Worm (Caenorhabditis elegans) whole organism, L3 larva: ENCODE data around the gene F38E1.6.

ENCODE experiments used
- R02D3.7 ChIP-seq: fragments of 150-350 bp; optimal IDR thresholded peaks from 2 replicates; lab custom pipeline; 2014; ENCODE audit warnings: missing biosample characterization, missing genetic modification characterization
- ZK546.5 ChIP-seq: sonication (generic microtip); optimal IDR thresholded peaks from 2 replicates; lab custom pipeline; 2017; ENCODE audit warnings: missing biosample characterization, missing genetic modification characterization
- aly-2 ChIP-seq: fragments of 150-350 bp; optimal IDR thresholded peaks from 2 replicates; lab custom pipeline; 2014; ENCODE audit warnings: missing biosample characterization, missing genetic modification characterization
- ama-1 ChIP-seq: fragments of 150-350 bp; optimal IDR thresholded peaks from 2 replicates; lab custom pipeline; 2018
- ceh-16 ChIP-seq: sonication (generic microtip); optimal IDR thresholded peaks from 2 replicates; lab custom pipeline; 2017; ENCODE audit warnings: missing biosample characterization, missing genetic modification characterization
- ceh-28 ChIP-seq: fragments of 150-350 bp; optimal IDR thresholded peaks from 2 replicates; lab custom pipeline; 2014; ENCODE audit warnings: missing biosample characterization, missing genetic modification reagents, missing genetic modification characterization
- egl-27 ChIP-seq: sonication (generic microtip); optimal IDR thresholded peaks from 4 replicates; lab custom pipeline; 2017; ENCODE audit warnings: missing biosample characterization, missing genetic modification reagents, missing genetic modification characterization
- egl-5 ChIP-seq: fragments of 150-350 bp; optimal IDR thresholded peaks from 2 replicates; lab custom pipeline; 2017; ENCODE audit warnings: missing biosample characterization, missing genetic modification reagents, missing genetic modification characterization, inconsistent platforms
- elt-1 ChIP-seq: fragments of 150-350 bp; optimal IDR thresholded peaks from 2 replicates; lab custom pipeline; 2014; ENCODE audit warnings: missing biosample characterization, missing genetic modification characterization
- elt-2 ChIP-seq: sonication (generic microtip); optimal IDR thresholded peaks from 2 replicates; lab custom pipeline; 2016; ENCODE audit warnings: missing genetic modification reagents, mild to moderate bottlenecking, missing genetic modification characterization, missing compliant biosample characterization
- elt-3 ChIP-seq, 3 experiments: fragments of 150-350 bp in 1 of 3; sonication (generic microtip) in 2 of 3; optimal IDR thresholded peaks; 2 replicates in 2 of 3; 4 replicates in 1 of 3; lab custom pipeline; 2014 to 2017; ENCODE audit warnings: missing biosample characterization in 3 of 3, missing genetic modification characterization in 3 of 3
- eor-1 ChIP-seq, 2 experiments: fragments of 150-350 bp; optimal IDR thresholded peaks; 2 replicates each; lab custom pipeline; 2014 to 2018; ENCODE audit warnings: missing biosample characterization in 2 of 2, missing genetic modification characterization in 2 of 2
- fkh-10 ChIP-seq: sonication (generic microtip); optimal IDR thresholded peaks from 2 replicates; lab custom pipeline; 2017; ENCODE audit warnings: missing biosample characterization, missing genetic modification reagents, missing genetic modification characterization
- fkh-2 ChIP-seq: fragments of 150-350 bp; optimal IDR thresholded peaks from 2 replicates; lab custom pipeline; 2014; ENCODE audit warnings: missing biosample characterization, missing genetic modification reagents, missing genetic modification characterization
- fos-1 ChIP-seq: fragments of 150-350 bp; optimal IDR thresholded peaks from 2 replicates; lab custom pipeline; 2014; ENCODE audit warnings: missing biosample characterization, missing genetic modification characterization
- hmg-11 ChIP-seq: sonication (generic microtip); optimal IDR thresholded peaks from 2 replicates; lab custom pipeline; 2016; ENCODE audit warnings: missing genetic modification characterization, missing compliant biosample characterization
- lin-15B ChIP-seq: fragments of 150-350 bp; optimal IDR thresholded peaks from 2 replicates; lab custom pipeline; 2014; ENCODE audit warnings: missing biosample characterization, missing genetic modification characterization
- lsy-12 ChIP-seq: sonication (generic microtip); optimal IDR thresholded peaks from 2 replicates; lab custom pipeline; 2016; ENCODE audit warnings: mild to moderate bottlenecking, missing genetic modification characterization, missing compliant biosample characterization
- nfya-1 ChIP-seq: sonication (generic microtip); optimal IDR thresholded peaks from 2 replicates; lab custom pipeline; 2017; ENCODE audit warnings: missing genetic modification characterization, mild to moderate bottlenecking, missing compliant biosample characterization, antibody characterized with exemption, moderate library complexity; ENCODE audit not compliant: insufficient read depth
- nhr-11 ChIP-seq: fragments of 150-350 bp; optimal IDR thresholded peaks from 2 replicates; lab custom pipeline; 2014; ENCODE audit warnings: missing biosample characterization, missing genetic modification characterization
- nhr-12 ChIP-seq: fragments of 150-350 bp; optimal IDR thresholded peaks from 2 replicates; lab custom pipeline; 2014; ENCODE audit warnings: missing biosample characterization, missing genetic modification characterization
- nhr-23 ChIP-seq: fragments of 150-350 bp; optimal IDR thresholded peaks from 2 replicates; lab custom pipeline; 2014; ENCODE audit warnings: missing biosample characterization, missing genetic modification reagents, missing genetic modification characterization
- nhr-237 ChIP-seq: fragments of 150-350 bp; optimal IDR thresholded peaks from 2 replicates; lab custom pipeline; 2014; ENCODE audit warnings: missing biosample characterization, missing genetic modification characterization
- nhr-25 ChIP-seq: sonication (generic microtip); optimal IDR thresholded peaks from 2 replicates; lab custom pipeline; 2017; ENCODE audit warnings: missing biosample characterization, missing genetic modification characterization
- nhr-28 ChIP-seq: fragments of 150-350 bp; optimal IDR thresholded peaks from 2 replicates; lab custom pipeline; 2014; ENCODE audit warnings: missing biosample characterization, missing genetic modification characterization
- nhr-67 ChIP-seq: fragments of 150-350 bp; optimal IDR thresholded peaks from 2 replicates; lab custom pipeline; 2014; ENCODE audit warnings: missing biosample characterization, missing genetic modification characterization
- nhr-76 ChIP-seq: fragments of 150-350 bp; sonication (generic microtip); optimal IDR thresholded peaks from 5 replicates; lab custom pipeline; 2014; ENCODE audit warnings: missing biosample characterization, missing genetic modification characterization
- pha-4 ChIP-seq: fragments of 150-350 bp; optimal IDR thresholded peaks from 2 replicates; lab custom pipeline; 2014; ENCODE audit warnings: missing biosample characterization, missing genetic modification reagents, missing genetic modification characterization
- pqm-1 ChIP-seq: fragments of 150-350 bp; optimal IDR thresholded peaks from 2 replicates; lab custom pipeline; 2017; ENCODE audit warnings: missing biosample characterization, missing genetic modification characterization, inconsistent platforms
- sea-2 ChIP-seq: fragments of 150-350 bp; sonication (generic microtip); optimal IDR thresholded peaks from 4 replicates; lab custom pipeline; 2014; ENCODE audit warnings: missing biosample characterization, missing genetic modification reagents, missing genetic modification characterization
- skn-1 ChIP-seq: fragments of 150-350 bp; optimal IDR thresholded peaks from 2 replicates; lab custom pipeline; 2014; ENCODE audit warnings: missing biosample characterization, missing genetic modification characterization
- snpc-4 ChIP-seq: fragments of 150-350 bp; optimal IDR thresholded peaks from 2 replicates; lab custom pipeline; 2014; ENCODE audit warnings: missing biosample characterization, missing genetic modification characterization
- tbx-2 ChIP-seq: sonication (generic microtip); optimal IDR thresholded peaks from 2 replicates; lab custom pipeline; 2016; ENCODE audit warnings: mild to moderate bottlenecking, missing genetic modification characterization, missing compliant biosample characterization
- unc-62 ChIP-seq: fragments of 150-350 bp; sonication (generic microtip); optimal IDR thresholded peaks from 4 replicates; lab custom pipeline; 2014; ENCODE audit warnings: missing biosample characterization, missing genetic modification reagents, missing genetic modification characterization
- ztf-11 ChIP-seq: fragments of 150-350 bp; optimal IDR thresholded peaks from 2 replicates; lab custom pipeline; 2014; ENCODE audit warnings: missing biosample characterization, missing genetic modification characterization

F38E1.6 gene

ce11 chrV:8403916-8404315, 44.0 kb downstream of the F38E1.6 start:
- TF ChIP-seq nhr-25 (no peak), pqm-1 (peak; percentile 40), elt-2 (peak; percentile 76), elt-3 (tag; optimal IDR thresholded peaks at IDR 0.05; lab: Kevin White, UChicago) (no peak)

ce11 chrV:8404339-8404738, 44.4 kb downstream of the F38E1.6 start:
- TF ChIP-seq elt-3 (tag; optimal IDR thresholded peaks at IDR 0.05; lab: Kevin White, UChicago): peak in 1 of 3 experiments; percentile 55
- TF ChIP-seq nhr-28 (tag; lab: Kevin White, UChicago): no peak
- no peak for TF ChIP-seq skn-1 (tag; lab: Kevin White, UChicago)
- TF ChIP-seq nhr-25: peak; percentile 6

- no peak for TF ChIP-seq pqm-1
- TF ChIP-seq tbx-2: no peak
- no peak for TF ChIP-seq nhr-12
- no peak for TF ChIP-seq nhr-76 (tag; lab: Kevin White, UChicago)
- TF ChIP-seq fos-1 (tag; lab: Kevin White, UChicago): no peak
- peak; percentile 67 for TF ChIP-seq nhr-25
Measured at ce11 chrV:8406155-8406554, 46.3 kb downstream of the F38E1.6 start.

ce11 chrV:8406911-8407310, 47.0 kb downstream of the F38E1.6 start:
- TF ChIP-seq fkh-2 (tag; lab: Kevin White, UChicago): no peak
- TF ChIP-seq pqm-1: peak; percentile 41
- TF ChIP-seq aly-2: no peak
- no peak for TF ChIP-seq nhr-237 (tag; lab: Kevin White, UChicago)
- TF ChIP-seq pha-4 (tag; lab: Kevin White, UChicago): peak; percentile 64
- no peak for TF ChIP-seq nhr-67 (tag; lab: Kevin White, UChicago)
- TF ChIP-seq elt-1: no peak
- TF ChIP-seq unc-62 (GFP tag; lab: Kevin White, UChicago): no peak
- TF ChIP-seq nfya-1 (tag; lab: Kevin White, UChicago): no peak
- TF ChIP-seq nhr-23 (tag; lab: Kevin White, UChicago): no peak
- no peak for TF ChIP-seq tbx-2
- TF ChIP-seq lin-15B: no peak
- TF ChIP-seq elt-3 (tag; optimal IDR thresholded peaks at IDR 0.05; lab: Kevin White, UChicago): no peak
- TF ChIP-seq nhr-25: peak; percentile 38
- no peak for TF ChIP-seq ZK546.5 (tag; lab: Kevin White, UChicago)
- no peak for TF ChIP-seq hmg-11 (tag; lab: Kevin White, UChicago)
- no peak for TF ChIP-seq eor-1 (tag; optimal IDR thresholded peaks at IDR 0.05; lab: Kevin White, UChicago)
- TF ChIP-seq ztf-11 (tag; lab: Kevin White, UChicago): no peak
- no peak for TF ChIP-seq lsy-12 (tag; lab: Kevin White, UChicago)
- TF ChIP-seq skn-1 (tag; lab: Kevin White, UChicago): no peak
- TF ChIP-seq nhr-28 (tag; lab: Kevin White, UChicago): no peak
- TF ChIP-seq snpc-4 (tag; lab: Kevin White, UChicago): no peak
- no peak for TF ChIP-seq nhr-76 (tag; lab: Kevin White, UChicago)
- no peak for TF ChIP-seq nhr-11 (tag; lab: Kevin White, UChicago)

ce11 chrV:8409594-8409993, 49.7 kb downstream of the F38E1.6 start:
- peak; percentile 78 for TF ChIP-seq nhr-23 (tag; lab: Kevin White, UChicago)
- no peak for TF ChIP-seq tbx-2
- TF ChIP-seq egl-27: no peak
- TF ChIP-seq elt-2: no peak
- peak; percentile 41 for TF ChIP-seq nhr-25
- peak; percentile 46 for TF ChIP-seq ceh-28 (tag; lab: Kevin White, UChicago)
- TF ChIP-seq, all 47 proteins: peak for 3

- TF ChIP-seq nfya-1 (tag; lab: Kevin White, UChicago) (no peak), nhr-25 (no peak), ama-1 (no peak), fkh-10 (GFP tag; lab: Kevin White, UChicago) (no peak), ceh-16 (tag; lab: Kevin White, UChicago) (no peak), R02D3.7 (tag; lab: Kevin White, UChicago) (no peak), elt-3 (tag; optimal IDR thresholded peaks at IDR 0.05; lab: Kevin White, UChicago) (no peak), skn-1 (tag; lab: Kevin White, UChicago) (no peak), elt-2 (no peak), aly-2 (no peak), egl-5 (no peak), sea-2 (GFP tag; lab: Kevin White, UChicago) (no peak), tbx-2 (no peak), unc-62 (GFP tag; lab: Kevin White, UChicago) (no peak), ceh-28 (tag; lab: Kevin White, UChicago) (no peak), fkh-2 (tag; lab: Kevin White, UChicago) (no peak)
Measured at ce11 chrV:8410406-8410805, 50.5 kb downstream of the F38E1.6 start, which contains the start of gene F52E1.2. TSS of gene F52E1.2 (plus strand) at chrV:8410595.
